Fruit fly (Drosophila melanogaster): ENCODE results near the gene CG32269.

CG32269 gene

DNA sequence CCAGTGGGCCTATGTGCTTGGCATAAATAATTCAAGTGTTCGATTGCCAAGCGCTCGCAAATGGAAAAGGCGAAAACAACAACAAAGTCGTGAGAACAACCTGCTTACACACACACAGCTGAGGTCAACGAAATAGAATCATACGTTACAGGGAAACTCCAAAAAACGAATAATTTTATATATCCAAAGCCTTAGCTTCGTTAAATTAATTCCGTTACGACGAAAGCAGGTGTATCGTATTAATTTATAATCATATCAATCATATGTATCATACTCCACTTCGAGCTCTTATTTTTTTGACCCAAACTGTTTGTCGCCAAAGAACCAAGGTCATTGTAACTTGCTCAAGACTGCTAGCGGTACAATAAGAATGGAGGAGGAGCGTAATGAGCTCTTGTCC is 29.3 kb downstream of the CG32269 start (continued):
- TF ChIP-seq Sry-δ (GFP tag; optimal IDR thresholded peaks at IDR 0.05) (no peak), gsb (GFP tag; IDR thresholded peaks at IDR 0.05) (peak; percentile 88), nmo (GFP tag; optimal IDR thresholded peaks at IDR 0.05) (peak; percentile 80), gfzf (GFP tag; optimal IDR thresholded peaks at IDR 0.05) (no peak), sqz (GFP tag; optimal IDR thresholded peaks at IDR 0.05) (no peak), cg (GFP tag; optimal IDR thresholded peaks at IDR 0.05) (no peak), CG18619 (GFP tag; optimal IDR thresholded peaks at IDR 0.05) (peak; percentile 82), Elba2 (GFP tag; optimal IDR thresholded peaks at IDR 0.05) (peak; percentile 30), CG42726 (GFP tag; IDR thresholded peaks at IDR 0.05; ENCODE audit: partially characterized antibody) (no peak), CG32767 (GFP tag; IDR thresholded peaks at IDR 0.05) (peak; percentile 63), CG2116 (GFP tag; optimal IDR thresholded peaks at IDR 0.05) (peak; percentile 48), CG11085 (GFP tag; IDR thresholded peaks at IDR 0.05) (peak; percentile 79), CG7357 (GFP tag; IDR thresholded peaks at IDR 0.05) (peak; percentile 78), jumu (GFP tag; optimal IDR thresholded peaks at IDR 0.05) (peak; percentile 74), E2f2 (GFP tag; IDR thresholded peaks at IDR 0.05) (peak; percentile 65), YL-1 (GFP tag; optimal IDR thresholded peaks at IDR 0.05) (peak; percentile 42), run (tag; optimal IDR thresholded peaks at IDR 0.05) (peak; percentile 63), Gsc (GFP tag; IDR thresholded peaks at IDR 0.05) (peak; percentile 57; the same call in 1 of the 2 replicates), unc-4 (GFP tag; IDR thresholded peaks at IDR 0.05; ENCODE audit: partially characterized antibody) (no peak), psq (GFP tag; optimal IDR thresholded peaks at IDR 0.05) (peak; percentile 43), CG30431 (GFP tag; optimal IDR thresholded peaks at IDR 0.05) (peak; percentile 76), Poxn (GFP tag; IDR thresholded peaks at IDR 0.05) (peak; percentile 68), CG31441 (GFP tag; IDR thresholded peaks at IDR 0.05) (no peak), zfh1 (GFP tag; IDR thresholded peaks at IDR 0.05) (peak; percentile 89), GATAe (GFP tag; conservative IDR thresholded peaks at IDR 0.05) (peak; percentile 75; the same call in 1 of the 2 replicates), Abd-B (GFP tag; optimal IDR thresholded peaks at IDR 0.05) (peak; percentile 48), CG18476 (GFP tag; optimal IDR thresholded peaks at IDR 0.05) (peak; percentile 82), klu (GFP tag; IDR thresholded peaks at IDR 0.05) (peak; percentile 62), Hr78 (GFP tag; optimal IDR thresholded peaks at IDR 0.05) (no peak), CG4404 (GFP tag; IDR thresholded peaks at IDR 0.05) (peak; percentile 74), kah (GFP tag; optimal IDR thresholded peaks at IDR 0.05) (peak; percentile 80), CG7556 (GFP tag; optimal IDR thresholded peaks at IDR 0.05) (peak; percentile 88), HmgD (GFP tag; optimal IDR thresholded peaks at IDR 0.05) (no peak), fu2 (GFP tag; optimal IDR thresholded peaks at IDR 0.05) (peak; percentile 43), aop (GFP tag; IDR thresholded peaks at IDR 0.05) (no peak), C15 (GFP tag; IDR thresholded peaks at IDR 0.05) (peak; percentile 81; the same call in 2 of the 3 replicates), sim (GFP tag; IDR thresholded peaks at IDR 0.05) (peak; percentile 78), chif (GFP tag; optimal IDR thresholded peaks at IDR 0.05) (peak; percentile 69 to 87), CG4360 (GFP tag; IDR thresholded peaks at IDR 0.05) (peak; percentile 74), CG31224 (GFP tag; IDR thresholded peaks at IDR 0.05) (peak; percentile 82), CTCF (GFP tag; optimal IDR thresholded peaks at IDR 0.05) (no peak), sisA (GFP tag; IDR thresholded peaks at IDR 0.05) (peak; percentile 84), TFAM (GFP tag; optimal IDR thresholded peaks at IDR 0.05) (peak; percentile 27), dati (GFP tag; IDR thresholded peaks at IDR 0.05) (peak; percentile 77), wdn (GFP tag; IDR thresholded peaks at IDR 0.05) (peak; percentile 75), ci (GFP tag; IDR thresholded peaks at IDR 0.05) (peak; percentile 89), ranshi (GFP tag; IDR thresholded peaks at IDR 0.05) (peak; percentile 91)
